Worm (Caenorhabditis elegans): ENCODE data around the gene cee-1.

DNA sequence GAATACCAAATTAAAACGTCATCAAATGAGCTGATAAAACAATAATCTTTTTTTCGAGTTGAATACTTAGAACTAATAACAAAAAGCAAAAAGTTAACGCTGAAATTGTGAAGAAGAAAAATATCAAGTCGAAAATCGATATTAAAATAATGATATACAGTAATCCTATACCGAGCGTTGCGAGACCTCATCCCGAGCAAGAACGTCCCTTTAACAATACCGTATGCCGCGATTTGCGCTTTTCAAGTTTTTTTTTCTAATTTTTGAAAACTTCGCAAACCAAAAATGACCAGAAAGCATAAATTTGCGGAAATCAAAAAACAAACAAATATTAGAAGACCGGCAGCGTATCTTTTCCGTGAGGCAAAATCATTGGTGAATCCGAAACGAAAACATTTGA lies 21.5 kb upstream of the cee-1 start, which contains the start of gene F26F4.5:
- no peak for TF ChIP-seq lin-13 (tag; optimal IDR thresholded peaks at IDR 0.05)
- TF ChIP-seq elt-1 (tag; optimal IDR thresholded peaks at IDR 0.05; ENCODE audit: borderline replicate concordance, insufficient read depth), result no peak
- TF ChIP-seq mab-5 (tag; optimal IDR thresholded peaks at IDR 0.05), result no peak
- no peak for TF ChIP-seq nhr-76 (tag; optimal IDR thresholded peaks at IDR 0.05)

All from whole organism, mixed stage, embryonic.